Worm (Caenorhabditis elegans) whole organism, L1 larva: ENCODE measurements around the gene plc-3.
A peak's percentile ranks its signal among the peaks of the same experiment; 100 is the strongest.

ENCODE experiments used
- C04F5.9 ChIP-seq: sonication (generic microtip); optimal IDR thresholded peaks from 2 replicates; lab custom pipeline; 2016; ENCODE audit warnings: missing genetic modification characterization, missing compliant biosample characterization
- C16A3.4 ChIP-seq: fragments of 150-350 bp; optimal IDR thresholded peaks from 2 replicates; lab custom pipeline; 2014; ENCODE audit warnings: missing biosample characterization, missing genetic modification characterization
- C34B4.2 ChIP-seq: sonication (generic microtip); optimal IDR thresholded peaks from 2 replicates; lab custom pipeline; 2017; ENCODE audit warnings: mild to moderate bottlenecking, missing genetic modification characterization, missing compliant biosample characterization
- Y116A8C.19 ChIP-seq: sonication (generic microtip); optimal IDR thresholded peaks from 2 replicates; lab custom pipeline; 2016; ENCODE audit warnings: missing compliant biosample characterization, missing genetic modification characterization, borderline replicate concordance
- aha-1 ChIP-seq: fragments of 150-350 bp; optimal IDR thresholded peaks from 2 replicates; lab custom pipeline; 2014; ENCODE audit warnings: missing biosample characterization, missing genetic modification characterization
- alr-1 ChIP-seq: fragments of 200-800 bp; sonication (Bioruptor generic); optimal IDR thresholded peaks from 2 replicates; lab custom pipeline; 2018; ENCODE audit warnings: borderline replicate concordance, mild to moderate bottlenecking, missing genetic modification characterization, missing compliant biosample characterization
- aly-2 ChIP-seq: fragments of 150-350 bp; optimal IDR thresholded peaks from 2 replicates; lab custom pipeline; 2014; ENCODE audit warnings: missing biosample characterization, missing genetic modification characterization
- ama-1 ChIP-seq: fragments of 150-350 bp; optimal IDR thresholded peaks from 2 replicates; lab custom pipeline; 2014
- blmp-1 ChIP-seq: fragments of 150-350 bp; optimal IDR thresholded peaks from 2 replicates; lab custom pipeline; 2014; ENCODE audit warnings: missing biosample characterization, missing genetic modification characterization
- ceh-8 ChIP-seq: fragments of 200-800 bp; sonication (Bioruptor generic); optimal IDR thresholded peaks from 2 replicates; lab custom pipeline; 2018; ENCODE audit warnings: mild to moderate bottlenecking, missing genetic modification characterization, moderate library complexity, missing compliant biosample characterization
- ceh-82 ChIP-seq, 3 experiments: fragments of 150-350 bp in 1 of 3; sonication (generic microtip) in 2 of 3; optimal IDR thresholded peaks; 2 replicates each; lab custom pipeline; 2014 to 2017; ENCODE audit warnings: missing biosample characterization in 3 of 3, missing genetic modification characterization in 3 of 3
- ceh-88 ChIP-seq: fragments of 200-800 bp; sonication (Bioruptor generic); IDR thresholded peaks from 2 replicates; pipeline ENCODE4 v1.3.6; 2022; ENCODE audit warnings: missing genetic modification characterization, missing compliant biosample characterization
- dpl-1 ChIP-seq, 3 experiments: fragments of 150-350 bp in 2 of 3; sonication (generic microtip) in 1 of 3; optimal IDR thresholded peaks; 2 replicates each; lab custom pipeline; 2014 to 2017; ENCODE audit warnings: missing biosample characterization in 3 of 3, missing genetic modification characterization in 3 of 3, missing genetic modification reagents in 3 of 3
- dsc-1 ChIP-seq: sonication (generic microtip); optimal IDR thresholded peaks from 2 replicates; lab custom pipeline; 2016; ENCODE audit warnings: mild to moderate bottlenecking, missing genetic modification characterization, missing compliant biosample characterization
- efl-1 ChIP-seq, 4 experiments: fragments of 150-350 bp; optimal IDR thresholded peaks in 3 of 4; peaks in 1 of 4; 1 replicate in 1 of 4; 2 replicates in 3 of 4; lab custom pipeline; 2014; ENCODE audit warnings: missing biosample characterization in 2 of 4, missing genetic modification characterization in 2 of 4, missing genetic modification reagents in 2 of 4
- efl-3 ChIP-seq: fragments of 200-800 bp; sonication (Bioruptor generic); optimal IDR thresholded peaks from 2 replicates; lab custom pipeline; 2018; ENCODE audit warnings: mild to moderate bottlenecking, missing genetic modification characterization, missing compliant biosample characterization
- elt-2 ChIP-seq: sonication (generic microtip); optimal IDR thresholded peaks from 2 replicates; lab custom pipeline; 2016; ENCODE audit warnings: missing genetic modification characterization, mild to moderate bottlenecking, inconsistent platforms, missing compliant biosample characterization, missing genetic modification reagents
- elt-3 ChIP-seq, 6 experiments: fragments of 150-350 bp in 1 of 6; sonication (generic microtip); optimal IDR thresholded peaks; 2 replicates each; lab custom pipeline; 2017 to 2018; ENCODE audit warnings: missing biosample characterization in 6 of 6, missing genetic modification characterization in 6 of 6, inconsistent platforms in 1 of 6
- ets-5 ChIP-seq: fragments of 200-800 bp; sonication (Bioruptor generic); IDR thresholded peaks from 2 replicates; pipeline ENCODE4 v1.3.6; 2022; ENCODE audit warnings: missing genetic modification characterization, missing compliant biosample characterization
- fkh-8 ChIP-seq: sonication (generic microtip); optimal IDR thresholded peaks from 2 replicates; lab custom pipeline; 2016; ENCODE audit warnings: mild to moderate bottlenecking, missing genetic modification characterization, missing compliant biosample characterization
- hlh-17 ChIP-seq: fragments of 200-800 bp; sonication (Bioruptor generic); optimal IDR thresholded peaks from 2 replicates; lab custom pipeline; 2018; ENCODE audit warnings: missing genetic modification characterization, mild to moderate bottlenecking, missing compliant biosample characterization, moderate library complexity, borderline replicate concordance
- hpl-2 ChIP-seq: fragments of 150-350 bp; optimal IDR thresholded peaks from 2 replicates; lab custom pipeline; 2014; ENCODE audit warnings: missing biosample characterization, missing genetic modification reagents, missing genetic modification characterization
- irx-1 ChIP-seq: sonication (generic microtip); optimal IDR thresholded peaks from 2 replicates; lab custom pipeline; 2016; ENCODE audit warnings: missing genetic modification characterization, missing compliant biosample characterization
- isw-1 ChIP-seq: fragments of 200-800 bp; sonication (Bioruptor generic); IDR thresholded peaks from 2 replicates; pipeline ENCODE4 v1.3.6; 2022; ENCODE audit warnings: missing genetic modification characterization, missing compliant biosample characterization
- jun-1 ChIP-seq: fragments of 150-350 bp; optimal IDR thresholded peaks from 2 replicates; lab custom pipeline; 2014; ENCODE audit warnings: missing biosample characterization, missing genetic modification reagents, missing genetic modification characterization
- lin-13 ChIP-seq: fragments of 150-350 bp; optimal IDR thresholded peaks from 2 replicates; lab custom pipeline; 2014; ENCODE audit warnings: missing biosample characterization, missing genetic modification reagents, missing genetic modification characterization
- lin-14 ChIP-seq: fragments of 200-800 bp; sonication (Bioruptor generic); optimal IDR thresholded peaks from 2 replicates; lab custom pipeline; 2018; ENCODE audit warnings: mild to moderate bottlenecking, missing genetic modification characterization, moderate library complexity, missing compliant biosample characterization
- lin-15B ChIP-seq: fragments of 150-350 bp; sonication (generic microtip); optimal IDR thresholded peaks from 3 replicates; lab custom pipeline; 2014; ENCODE audit warnings: missing biosample characterization, missing genetic modification characterization
- lin-35 ChIP-seq, 2 experiments: fragments of 150-350 bp; optimal IDR thresholded peaks; 2 replicates each; lab custom pipeline; 2014; ENCODE audit warnings: missing biosample characterization in 2 of 2, missing genetic modification characterization in 2 of 2, missing genetic modification reagents in 2 of 2
- lin-39 ChIP-seq: fragments of 150-350 bp; optimal IDR thresholded peaks from 2 replicates; lab custom pipeline; 2014; ENCODE audit warnings: missing biosample characterization, missing genetic modification reagents, missing genetic modification characterization
- mab-9 ChIP-seq: fragments of 200-800 bp; sonication (Bioruptor generic); IDR thresholded peaks from 2 replicates; pipeline ENCODE4 v1.3.6; 2022; ENCODE audit warnings: missing genetic modification reagents, missing genetic modification characterization, missing compliant biosample characterization
- mdl-1 ChIP-seq, 2 experiments: fragments of 150-350 bp; optimal IDR thresholded peaks; 2 replicates each; lab custom pipeline; 2014 to 2017; ENCODE audit warnings: missing biosample characterization in 2 of 2, missing genetic modification characterization in 2 of 2, inconsistent platforms in 1 of 2
- mep-1 ChIP-seq: fragments of 150-350 bp; optimal IDR thresholded peaks from 2 replicates; lab custom pipeline; 2014; ENCODE audit warnings: missing biosample characterization, missing genetic modification characterization
- nhr-11 ChIP-seq: fragments of 150-350 bp; optimal IDR thresholded peaks from 2 replicates; lab custom pipeline; 2014; ENCODE audit warnings: missing biosample characterization, missing genetic modification characterization
- nhr-19 ChIP-seq: fragments of 200-800 bp; sonication (Bioruptor generic); conservative IDR thresholded peaks from 2 replicates; pipeline ENCODE4 v1.3.6; 2022; ENCODE audit warnings: missing genetic modification characterization, missing compliant biosample characterization
- nhr-20 ChIP-seq: sonication (generic microtip); optimal IDR thresholded peaks from 2 replicates; lab custom pipeline; 2016; ENCODE audit warnings: mild to moderate bottlenecking, missing genetic modification characterization, missing compliant biosample characterization
- nhr-47 ChIP-seq: sonication (generic microtip); optimal IDR thresholded peaks from 2 replicates; lab custom pipeline; 2016; ENCODE audit warnings: mild to moderate bottlenecking, missing genetic modification characterization, moderate library complexity, missing compliant biosample characterization
- nhr-71 ChIP-seq: sonication (generic microtip); optimal IDR thresholded peaks from 2 replicates; lab custom pipeline; 2016; ENCODE audit warnings: mild to moderate bottlenecking, missing genetic modification characterization, moderate library complexity, missing compliant biosample characterization
- nhr-84 ChIP-seq: sonication (generic microtip); optimal IDR thresholded peaks from 2 replicates; lab custom pipeline; 2017; ENCODE audit warnings: missing biosample characterization, missing genetic modification characterization
- nhr-90 ChIP-seq: sonication (generic microtip); optimal IDR thresholded peaks from 2 replicates; lab custom pipeline; 2016; ENCODE audit warnings: mild to moderate bottlenecking, missing genetic modification characterization, missing compliant biosample characterization; ENCODE audit not compliant: poor library complexity
- pax-3 ChIP-seq: fragments of 200-800 bp; sonication (Bioruptor generic); optimal IDR thresholded peaks from 2 replicates; lab custom pipeline; 2018; ENCODE audit warnings: mild to moderate bottlenecking, missing genetic modification characterization, moderate library complexity, missing compliant biosample characterization
- pqm-1 ChIP-seq: sonication (generic microtip); optimal IDR thresholded peaks from 3 replicates; lab custom pipeline; 2017; ENCODE audit warnings: missing biosample characterization, missing genetic modification characterization
- rnt-1 ChIP-seq: sonication (generic microtip); optimal IDR thresholded peaks from 2 replicates; lab custom pipeline; 2016; ENCODE audit warnings: mild to moderate bottlenecking, missing genetic modification characterization, moderate library complexity, missing compliant biosample characterization
- skn-1 ChIP-seq: fragments of 150-350 bp; optimal IDR thresholded peaks from 2 replicates; lab custom pipeline; 2014; ENCODE audit warnings: missing biosample characterization, missing genetic modification characterization
- snu-23 ChIP-seq: sonication (generic microtip); optimal IDR thresholded peaks from 2 replicates; lab custom pipeline; 2016; ENCODE audit warnings: missing genetic modification characterization, missing compliant biosample characterization
- sup-37 ChIP-seq: fragments of 200-800 bp; sonication (Bioruptor generic); optimal IDR thresholded peaks from 2 replicates; lab custom pipeline; 2018; ENCODE audit warnings: mild to moderate bottlenecking, missing genetic modification characterization, missing compliant biosample characterization
- tlp-1 ChIP-seq: fragments of 150-350 bp; optimal IDR thresholded peaks from 2 replicates; lab custom pipeline; 2014; ENCODE audit warnings: missing biosample characterization, missing genetic modification characterization
- unc-30 ChIP-seq: sonication (generic microtip); optimal IDR thresholded peaks from 2 replicates; lab custom pipeline; 2017; ENCODE audit warnings: missing biosample characterization, missing genetic modification characterization
- unc-86 ChIP-seq: sonication (generic microtip); optimal IDR thresholded peaks from 2 replicates; lab custom pipeline; 2016; ENCODE audit warnings: missing genetic modification characterization, missing compliant biosample characterization
- zag-1 ChIP-seq: fragments of 150-350 bp; optimal IDR thresholded peaks from 2 replicates; lab custom pipeline; 2014; ENCODE audit warnings: missing biosample characterization, missing genetic modification characterization

plc-3 gene

ce11 chrII:10200759-10201158 is 21.9 kb upstream of the plc-3 start, which contains the start of gene arv-1 (continued):
- TF ChIP-seq Y116A8C.19 (tag; lab: Kevin White, UChicago), result no peak
- peak; percentile 27 for TF ChIP-seq elt-2 (tag; lab: Kevin White, UChicago)
- peak; percentile 52 for TF ChIP-seq C04F5.9 (tag; lab: Kevin White, UChicago)
- peak; percentile 63 for TF ChIP-seq blmp-1 (tag; lab: Kevin White, UChicago)
- peak; percentile 43 for TF ChIP-seq isw-1 (GFP tag; lab: Robert Waterston, UW)
- no peak for TF ChIP-seq mab-9 (GFP tag; lab: Robert Waterston, UW)
- TF ChIP-seq snu-23 (GFP tag; lab: Kevin White, UChicago), result peak; percentile 70
- TF ChIP-seq pqm-1, result no peak
- TF ChIP-seq unc-86 (tag; lab: Kevin White, UChicago), result peak; percentile 42
- no peak for TF ChIP-seq lin-39 (tag; lab: Kevin White, UChicago)
- no peak for TF ChIP-seq zag-1 (tag; lab: Kevin White, UChicago)
- TF ChIP-seq mep-1 (tag; lab: Kevin White, UChicago), result peak; percentile 63
- TF ChIP-seq elt-3 (tag; optimal IDR thresholded peaks at IDR 0.05; lab: Kevin White, UChicago), result peak in 1 of 6 experiments; percentile 51
- TF ChIP-seq nhr-90, result peak; percentile 81
- no peak for TF ChIP-seq unc-30 (tag; lab: Kevin White, UChicago)
- TF ChIP-seq C16A3.4, result peak; percentile 50
- no peak for TF ChIP-seq C34B4.2 (tag; lab: Kevin White, UChicago)
- TF ChIP-seq sup-37 (GFP tag; lab: Kevin White, UChicago), result no peak
- peak; percentile 43 to 72 for TF ChIP-seq lin-35 (GFP tag; optimal IDR thresholded peaks at IDR 0.05; lab: Kevin White, UChicago)
- peak; percentile 51 to 72 (median 70) for TF ChIP-seq dpl-1 (GFP tag; optimal IDR thresholded peaks at IDR 0.05; lab: Kevin White, UChicago)
- TF ChIP-seq skn-1 (tag; lab: Kevin White, UChicago), result peak; percentile 5
- no peak for TF ChIP-seq mdl-1 (tag; optimal IDR thresholded peaks at IDR 0.05; lab: Kevin White, UChicago)
- no peak for TF ChIP-seq ama-1 (lab: Kevin White, UChicago)
- no peak for TF ChIP-seq aha-1 (tag; lab: Kevin White, UChicago)
- no peak for TF ChIP-seq hlh-17 (GFP tag; lab: Kevin White, UChicago)
- no peak for TF ChIP-seq tlp-1 (tag; lab: Kevin White, UChicago)
- TF ChIP-seq lin-15B (tag; lab: Kevin White, UChicago), result peak; percentile 49
- no peak for TF ChIP-seq aly-2 (tag; lab: Kevin White, UChicago)
- no peak for TF ChIP-seq alr-1
- no peak for TF ChIP-seq ets-5
- TF ChIP-seq efl-1 (optimal IDR thresholded peaks at IDR 0.05; lab: Kevin White, UChicago), result peak; percentile 68 to 72
- TF ChIP-seq efl-1 (GFP tag; optimal IDR thresholded peaks at IDR 0.05 in 1 of 2; lab: Kevin White, UChicago), result peak; percentile 59 to 97
- peak; percentile 71 for TF ChIP-seq nhr-20
- TF ChIP-seq pax-3 (tag; lab: Kevin White, UChicago), result peak; percentile 72
- TF ChIP-seq irx-1, result peak; percentile 75
- peak; percentile 46 to 66 (median 50) for TF ChIP-seq ceh-82 (tag; optimal IDR thresholded peaks at IDR 0.05; lab: Kevin White, UChicago)
- no peak for TF ChIP-seq nhr-84 (tag; lab: Kevin White, UChicago)
- TF ChIP-seq nhr-19 (GFP tag; lab: Robert Waterston, UW), result peak; percentile 63
- TF ChIP-seq hpl-2 (GFP tag; lab: Kevin White, UChicago), result no peak
- no peak for TF ChIP-seq lin-13 (GFP tag; lab: Kevin White, UChicago)
- no peak; the same call in 1 of the 2 replicates for TF ChIP-seq ceh-88
- TF ChIP-seq nhr-47 (tag; lab: Kevin White, UChicago), result peak; percentile 75
- TF ChIP-seq jun-1 (tag; lab: Kevin White, UChicago), result no peak

- TF ChIP-seq efl-3 (GFP tag; lab: Kevin White, UChicago) (no peak), efl-1 (optimal IDR thresholded peaks at IDR 0.05; lab: Kevin White, UChicago) (peak in 1 of 2 experiments; percentile 26), efl-1 (GFP tag; optimal IDR thresholded peaks at IDR 0.05 in 1 of 2; lab: Kevin White, UChicago) (peak in 1 of 2 experiments; percentile 47), fkh-8 (no peak), rnt-1 (peak; percentile 41), ceh-8 (GFP tag; lab: Kevin White, UChicago) (no peak), nhr-71 (peak; percentile 5), lin-14 (GFP tag; lab: Kevin White, UChicago) (peak; percentile 53), dsc-1 (peak; percentile 27), ceh-82 (tag; optimal IDR thresholded peaks at IDR 0.05; lab: Kevin White, UChicago) (peak in 1 of 3 experiments; percentile 27), nhr-11 (peak; percentile 26), lin-35 (GFP tag; optimal IDR thresholded peaks at IDR 0.05; lab: Kevin White, UChicago) (peak in 1 of 2 experiments; percentile 11), mdl-1 (tag; optimal IDR thresholded peaks at IDR 0.05; lab: Kevin White, UChicago) (peak in 1 of 2 experiments; percentile 8), nhr-47 (tag; lab: Kevin White, UChicago) (peak; percentile 7), Y116A8C.19 (tag; lab: Kevin White, UChicago) (no peak)
Measured at ce11 chrII:10202275-10202674, 20.4 kb upstream of the plc-3 start.
